Worm (Caenorhabditis elegans): ENCODE data around the gene M01B2.8.

DNA sequence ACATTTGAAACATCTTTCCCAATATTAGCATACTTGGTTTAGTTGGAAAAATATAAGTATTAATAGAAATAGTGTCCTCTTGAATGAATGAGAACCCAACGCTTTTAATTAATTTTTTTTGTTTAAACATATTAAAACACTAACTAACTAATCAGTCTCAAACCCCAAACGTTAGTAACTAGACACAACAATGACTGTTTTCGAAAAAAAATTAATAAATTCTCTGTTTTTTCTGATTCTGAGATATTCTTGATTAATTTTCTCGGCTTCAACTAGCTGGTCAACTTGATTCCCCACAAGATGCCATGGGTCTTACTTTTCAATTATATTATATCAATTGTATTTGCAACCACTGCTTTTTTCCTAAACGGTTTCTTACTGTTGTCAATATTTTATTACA, 7.9 kb upstream of the M01B2.8 start, which contains the start of gene srbc-76:
- TF ChIP-seq F13H6.1 (tag; optimal IDR thresholded peaks at IDR 0.05) = no peak
- no peak for TF ChIP-seq ceh-9 (tag; optimal IDR thresholded peaks at IDR 0.05)
- TF ChIP-seq K09A11.1 (tag; optimal IDR thresholded peaks at IDR 0.05; ENCODE audit: insufficient read depth) = no peak
- no peak for TF ChIP-seq C38D4.7 (GFP tag; optimal IDR thresholded peaks at IDR 0.05)
- TF ChIP-seq ceh-34 (tag; optimal IDR thresholded peaks at IDR 0.05) = no peak
- no peak for TF ChIP-seq tbx-2 (tag; optimal IDR thresholded peaks at IDR 0.05)
- TF ChIP-seq fkh-10 (GFP tag; optimal IDR thresholded peaks at IDR 0.05) = no peak
- TF ChIP-seq pqm-1 (tag; optimal IDR thresholded peaks at IDR 0.05) = no peak
- no peak for TF ChIP-seq dmd-4 (tag; optimal IDR thresholded peaks at IDR 0.05; ENCODE audit: borderline replicate concordance)
- TF ChIP-seq tbx-7 (tag; optimal IDR thresholded peaks at IDR 0.05) = no peak
- TF ChIP-seq fkh-6 (tag; optimal IDR thresholded peaks at IDR 0.05) = no peak
- no peak for TF ChIP-seq nhr-11 (tag; optimal IDR thresholded peaks at IDR 0.05)
- TF ChIP-seq nhr-232 (tag; optimal IDR thresholded peaks at IDR 0.05) = no peak
- TF ChIP-seq elt-2 (tag; optimal IDR thresholded peaks at IDR 0.05) = no peak

Data from whole organism, late embryonic.